Worm (Caenorhabditis elegans) whole organism, mixed stage, embryonic: ENCODE measurements around the gene B0395.3.

ENCODE experiments used
- ceh-39 ChIP-seq: fragments of 150-350 bp; optimal IDR thresholded peaks from 2 replicates; lab custom pipeline; 2014; ENCODE audit warnings: missing biosample characterization, missing genetic modification characterization
- ceh-43 ChIP-seq: fragments of 200-800 bp; sonication (Bioruptor generic); optimal IDR thresholded peaks from 2 replicates; lab custom pipeline; 2018; ENCODE audit warnings: mild to moderate bottlenecking, missing genetic modification characterization, moderate library complexity, missing compliant biosample characterization
- ham-2 ChIP-seq: fragments of 200-800 bp; sonication (Bioruptor generic); optimal IDR thresholded peaks from 2 replicates; lab custom pipeline; 2018; ENCODE audit warnings: mild to moderate bottlenecking, missing genetic modification characterization, missing compliant biosample characterization
- hlh-1 ChIP-seq: fragments of 150-350 bp; optimal IDR thresholded peaks from 2 replicates; lab custom pipeline; 2014; ENCODE audit warnings: missing biosample characterization, missing genetic modification reagents, missing genetic modification characterization
- lin-13 ChIP-seq: fragments of 150-350 bp; optimal IDR thresholded peaks from 2 replicates; lab custom pipeline; 2014; ENCODE audit warnings: missing biosample characterization, missing genetic modification characterization
- nhr-12 ChIP-seq: fragments of 150-350 bp; optimal IDR thresholded peaks from 2 replicates; lab custom pipeline; 2014; ENCODE audit warnings: missing biosample characterization, missing genetic modification characterization
- pha-4 ChIP-seq: fragments of 150-350 bp; optimal IDR thresholded peaks from 2 replicates; lab custom pipeline; 2018; ENCODE audit warnings: missing biosample characterization, missing genetic modification reagents, missing genetic modification characterization
- snpc-4 ChIP-seq: fragments of 150-350 bp; optimal IDR thresholded peaks from 2 replicates; lab custom pipeline; 2014; ENCODE audit warnings: missing biosample characterization, missing genetic modification characterization
- sptf-1 ChIP-seq: sonication (generic microtip); optimal IDR thresholded peaks from 2 replicates; lab custom pipeline; 2017; ENCODE audit warnings: mild to moderate bottlenecking, missing genetic modification characterization, moderate library complexity, missing compliant biosample characterization
- tbx-8 ChIP-seq: fragments of 200-800 bp; sonication (Bioruptor generic); optimal IDR thresholded peaks from 2 replicates; lab custom pipeline; 2018; ENCODE audit warnings: mild to moderate bottlenecking, missing genetic modification characterization, moderate library complexity, missing compliant biosample characterization
- unc-39 ChIP-seq: fragments of 150-350 bp; optimal IDR thresholded peaks from 2 replicates; lab custom pipeline; 2014; ENCODE audit warnings: missing biosample characterization, missing genetic modification characterization
- unc-62 ChIP-seq: fragments of 150-350 bp; optimal IDR thresholded peaks from 2 replicates; lab custom pipeline; 2014; ENCODE audit warnings: missing biosample characterization, missing genetic modification reagents, missing genetic modification characterization
- zip-8 ChIP-seq: fragments of 150-350 bp; optimal IDR thresholded peaks from 2 replicates; lab custom pipeline; 2014; ENCODE audit warnings: missing biosample characterization, missing genetic modification characterization

- no peak for TF ChIP-seq hlh-1
- no peak for TF ChIP-seq pha-4 (tag; lab: Kevin White, UChicago)
- no peak for TF ChIP-seq unc-39 (tag; lab: Kevin White, UChicago)
- no peak for TF ChIP-seq zip-8 (tag; lab: Kevin White, UChicago)
- TF ChIP-seq tbx-8 (GFP tag; lab: Kevin White, UChicago): no peak
- TF ChIP-seq unc-62 (GFP tag; lab: Kevin White, UChicago): no peak
- no peak for TF ChIP-seq lin-13
- TF ChIP-seq snpc-4 (tag; lab: Kevin White, UChicago): no peak
- no peak for TF ChIP-seq ceh-43 (GFP tag; lab: Kevin White, UChicago)
- no peak for TF ChIP-seq ceh-39
- no peak for TF ChIP-seq sptf-1
- no peak for TF ChIP-seq nhr-12 (tag; lab: Kevin White, UChicago)
- TF ChIP-seq ham-2 (GFP tag; lab: Kevin White, UChicago): no peak
Observed at ce11 chrX:16002794-16003193, 37.3 kb downstream of the B0395.3 start.
